Worm (Caenorhabditis elegans) whole organism, young adult: Measurements from ENCODE around the gene R102.3.

Source experiments
- F39B2.1 ChIP-seq: fragments of 200-800 bp; sonication (Bioruptor generic); IDR thresholded peaks from 2 replicates; pipeline ENCODE4 v1.3.6; 2022; ENCODE audit warnings: missing genetic modification reagents, missing genetic modification characterization, missing compliant biosample characterization
- T07F8.4 ChIP-seq: sonication (generic microtip); optimal IDR thresholded peaks from 2 replicates; lab custom pipeline; 2016; ENCODE audit warnings: mild to moderate bottlenecking, missing genetic modification characterization, moderate library complexity, missing compliant biosample characterization
- ama-1 ChIP-seq, 3 experiments: fragments of 150-350 bp in 1 of 3; sonication (generic microtip) in 2 of 3; optimal IDR thresholded peaks; 2 replicates each; lab custom pipeline; 2014 to 2018; ENCODE audit warnings: missing biosample characterization in 2 of 3, missing genetic modification characterization in 2 of 3, missing genetic modification reagents in 2 of 3
- bed-2 ChIP-seq: fragments of 200-800 bp; sonication (Bioruptor generic); IDR thresholded peaks from 2 replicates; pipeline ENCODE4 v1.3.6; 2022; ENCODE audit warnings: missing genetic modification reagents, missing genetic modification characterization, missing compliant biosample characterization
- ceh-40 ChIP-seq: fragments of 200-800 bp; sonication (Bioruptor generic); IDR thresholded peaks from 2 replicates; pipeline ENCODE4 v1.3.6; 2022; ENCODE audit warnings: missing genetic modification characterization, missing compliant biosample characterization
- egl-44 ChIP-seq: fragments of 200-800 bp; sonication (Bioruptor generic); IDR thresholded peaks from 2 replicates; pipeline ENCODE4 v1.3.6; 2022; ENCODE audit warnings: missing genetic modification reagents, missing genetic modification characterization, missing compliant biosample characterization
- lsl-1 ChIP-seq: fragments of 200-800 bp; sonication (Bioruptor generic); optimal IDR thresholded peaks from 2 replicates; lab custom pipeline; 2018; ENCODE audit warnings: mild to moderate bottlenecking, missing genetic modification characterization, moderate library complexity, missing compliant biosample characterization
- nfya-1 ChIP-seq: sonication (generic microtip); optimal IDR thresholded peaks from 2 replicates; lab custom pipeline; 2017; ENCODE audit warnings: antibody characterized with exemption, missing compliant biosample characterization, missing genetic modification characterization, borderline replicate concordance; ENCODE audit not compliant: insufficient read depth
- rec-8 ChIP-seq, 2 experiments: sonication (generic microtip); optimal IDR thresholded peaks; 2 replicates each; lab custom pipeline; 2016; ENCODE audit warnings: mild to moderate bottlenecking in 2 of 2, missing genetic modification characterization in 2 of 2, missing genetic modification reagents in 2 of 2, missing genotype in 2 of 2, missing biosample characterization in 1 of 2, missing compliant biosample characterization in 1 of 2, moderate library complexity in 1 of 2
- unc-130 ChIP-seq: sonication (generic microtip); optimal IDR thresholded peaks from 2 replicates; lab custom pipeline; 2016; ENCODE audit warnings: missing genetic modification reagents, missing genetic modification characterization, missing compliant biosample characterization
- unc-62 ChIP-seq: fragments of 150-350 bp; optimal IDR thresholded peaks from 2 replicates; lab custom pipeline; 2014; ENCODE audit warnings: missing biosample characterization, missing genetic modification reagents, missing genetic modification characterization

ce11 chrIV:10738328-10738727 lies 49.0 kb downstream of the R102.3 start, which contains the start of gene ssp-34:
- no peak for TF ChIP-seq rec-8 (tag; optimal IDR thresholded peaks at IDR 0.05; lab: Kevin White, UChicago)
- no peak for TF ChIP-seq ama-1 (optimal IDR thresholded peaks at IDR 0.05; lab: Kevin White, UChicago)
- TF ChIP-seq ama-1 (GFP tag; optimal IDR thresholded peaks at IDR 0.05; lab: Kevin White, UChicago) = no peak
- TF ChIP-seq T07F8.4 (tag; lab: Kevin White, UChicago) = no peak
- no peak for TF ChIP-seq egl-44
- no peak for TF ChIP-seq nfya-1
- no peak for TF ChIP-seq unc-130
- no peak for TF ChIP-seq unc-62
- no peak for TF ChIP-seq F39B2.1 (GFP tag; lab: Robert Waterston, UW)
- no peak for TF ChIP-seq bed-2 (GFP tag; lab: Robert Waterston, UW)
- TF ChIP-seq ceh-40 (GFP tag; lab: Robert Waterston, UW) = no peak
- no peak for TF ChIP-seq lsl-1 (GFP tag; lab: Kevin White, UChicago)
